Worm (Caenorhabditis elegans): ENCODE data around the gene math-18.

ce11 chrII:2177735-2178134 lies 23.9 kb downstream of the math-18 start:
- TF ChIP-seq nhr-2 (tag; optimal IDR thresholded peaks at IDR 0.05) (no peak), cnd-1 (tag; optimal IDR thresholded peaks at IDR 0.05) (no peak), pha-4 (tag; optimal IDR thresholded peaks at IDR 0.05) (no peak), unc-62 (GFP tag; optimal IDR thresholded peaks at IDR 0.05) (no peak), mab-5 (tag; optimal IDR thresholded peaks at IDR 0.05) (no peak), sptf-1 (tag; optimal IDR thresholded peaks at IDR 0.05) (no peak)
